Worm (Caenorhabditis elegans) whole organism, mixed stage, embryonic: Measurements from ENCODE around the gene T05A8.1.

ENCODE experiments used
- blmp-1 ChIP-seq: fragments of 150-350 bp; optimal IDR thresholded peaks from 2 replicates; lab custom pipeline; 2014; ENCODE audit warnings: missing biosample characterization, missing genetic modification characterization
- lin-13 ChIP-seq: fragments of 150-350 bp; optimal IDR thresholded peaks from 2 replicates; lab custom pipeline; 2014; ENCODE audit warnings: missing biosample characterization, missing genetic modification characterization
- lsy-2 ChIP-seq: fragments of 150-350 bp; optimal IDR thresholded peaks from 2 replicates; lab custom pipeline; 2014; ENCODE audit warnings: missing biosample characterization, missing genetic modification characterization
- mab-5 ChIP-seq: fragments of 150-350 bp; optimal IDR thresholded peaks from 2 replicates; lab custom pipeline; 2014; ENCODE audit warnings: missing biosample characterization, missing genetic modification characterization
- mep-1 ChIP-seq: fragments of 150-350 bp; optimal IDR thresholded peaks from 2 replicates; lab custom pipeline; 2017; ENCODE audit warnings: missing biosample characterization, missing genetic modification reagents, missing genetic modification characterization, inconsistent platforms
- nhr-76 ChIP-seq: sonication (generic microtip); optimal IDR thresholded peaks from 2 replicates; lab custom pipeline; 2017; ENCODE audit warnings: missing biosample characterization, missing genetic modification characterization
- pha-4 ChIP-seq: fragments of 150-350 bp; optimal IDR thresholded peaks from 2 replicates; lab custom pipeline; 2018; ENCODE audit warnings: missing biosample characterization, missing genetic modification reagents, missing genetic modification characterization

ce11 chrII:2692476-2692875 lies 17.4 kb downstream of the T05A8.1 start, which contains the start of gene set-11:
- TF ChIP-seq nhr-76 (tag; lab: Kevin White, UChicago), result no peak
- no peak for TF ChIP-seq mab-5 (tag; lab: Kevin White, UChicago)
- TF ChIP-seq blmp-1 (tag; lab: Kevin White, UChicago), result no peak
- TF ChIP-seq mep-1, result no peak
- no peak for TF ChIP-seq pha-4 (tag; lab: Kevin White, UChicago)
- TF ChIP-seq lsy-2 (tag; lab: Kevin White, UChicago), result no peak
- TF ChIP-seq lin-13 (tag; lab: Kevin White, UChicago), result no peak
